Worm (Caenorhabditis elegans) whole organism, early embryonic: ENCODE data around the gene clec-204.

Source experiments
- B0310.2 ChIP-seq: sonication (generic microtip); optimal IDR thresholded peaks from 2 replicates; lab custom pipeline; 2016; ENCODE audit warnings: mild to moderate bottlenecking, missing genetic modification characterization, missing compliant biosample characterization
- F13C5.2 ChIP-seq: sonication (generic microtip); optimal IDR thresholded peaks from 2 replicates; lab custom pipeline; 2017; ENCODE audit warnings: mild to moderate bottlenecking, missing genetic modification characterization, inconsistent platforms, missing compliant biosample characterization
- aly-1 ChIP-seq: sonication (generic microtip); optimal IDR thresholded peaks from 2 replicates; lab custom pipeline; 2016; ENCODE audit warnings: missing genetic modification characterization, missing compliant biosample characterization
- ama-1 ChIP-seq: fragments of 150-350 bp; optimal IDR thresholded peaks from 2 replicates; lab custom pipeline; 2014
- ceh-13 ChIP-seq: fragments of 200-800 bp; sonication (Bioruptor generic); optimal IDR thresholded peaks from 2 replicates; lab custom pipeline; 2018; ENCODE audit warnings: mild to moderate bottlenecking, missing genetic modification characterization, missing compliant biosample characterization
- ceh-36 ChIP-seq: sonication (generic microtip); optimal IDR thresholded peaks from 2 replicates; lab custom pipeline; 2016; ENCODE audit warnings: missing genetic modification characterization, inconsistent platforms, missing compliant biosample characterization
- ets-7 ChIP-seq: sonication (generic microtip); optimal IDR thresholded peaks from 2 replicates; lab custom pipeline; 2016; ENCODE audit warnings: missing genotype, missing genetic modification characterization, missing compliant biosample characterization
- flt-1 ChIP-seq: fragments of 200-800 bp; sonication (Bioruptor generic); IDR thresholded peaks from 2 replicates; pipeline ENCODE4 v1.3.6; 2022; ENCODE audit warnings: missing genetic modification characterization, missing compliant biosample characterization
- hmbx-1 ChIP-seq: sonication (generic microtip); optimal IDR thresholded peaks from 2 replicates; lab custom pipeline; 2016; ENCODE audit warnings: mild to moderate bottlenecking, missing genetic modification characterization, missing compliant biosample characterization
- hmg-4 ChIP-seq: fragments of 200-800 bp; sonication (Bioruptor generic); optimal IDR thresholded peaks from 2 replicates; lab custom pipeline; 2018; ENCODE audit warnings: mild to moderate bottlenecking, missing genetic modification characterization, missing compliant biosample characterization
- hnd-1 ChIP-seq: sonication (generic microtip); optimal IDR thresholded peaks from 2 replicates; lab custom pipeline; 2016; ENCODE audit warnings: missing genetic modification characterization, missing compliant biosample characterization
- pes-1 ChIP-seq: fragments of 200-800 bp; sonication (Bioruptor generic); IDR thresholded peaks from 2 replicates; pipeline ENCODE4 v1.3.6; 2022; ENCODE audit warnings: missing genetic modification reagents, missing genetic modification characterization, missing compliant biosample characterization
- scrt-1 ChIP-seq: fragments of 200-800 bp; sonication (Bioruptor generic); IDR thresholded peaks from 2 replicates; pipeline ENCODE4 v1.3.6; 2022; ENCODE audit warnings: missing genetic modification characterization, missing compliant biosample characterization
- sea-1 ChIP-seq: fragments of 200-800 bp; sonication (Bioruptor generic); conservative IDR thresholded peaks from 2 replicates; pipeline ENCODE4 v1.3.6; 2022; ENCODE audit warnings: missing genetic modification characterization, missing compliant biosample characterization
- tbx-11 ChIP-seq: fragments of 200-800 bp; sonication (Bioruptor generic); IDR thresholded peaks from 2 replicates; pipeline ENCODE4 v1.3.6; 2022; ENCODE audit warnings: missing genetic modification characterization, missing compliant biosample characterization
- tbx-37 ChIP-seq: fragments of 200-800 bp; sonication (Bioruptor generic); conservative IDR thresholded peaks from 2 replicates; pipeline ENCODE4 v1.3.6; 2022; ENCODE audit warnings: missing genetic modification reagents, missing genetic modification characterization, missing compliant biosample characterization
- tra-4 ChIP-seq: sonication (generic microtip); optimal IDR thresholded peaks from 2 replicates; lab custom pipeline; 2017; ENCODE audit warnings: missing genetic modification characterization, missing compliant biosample characterization

The clec-204 gene

ce11 chrV:1725353-1725752, 31.6 kb upstream of the clec-204 start, which contains the start of gene sri-27:
sri-27 (plus strand) TSS chrV:1725653.
- TF ChIP-seq B0310.2 (tag; lab: Kevin White, UChicago) (no peak), hmg-4 (GFP tag; lab: Kevin White, UChicago) (no peak), hnd-1 (tag; lab: Kevin White, UChicago) (no peak), tbx-37 (no peak), scrt-1 (GFP tag; lab: Robert Waterston, UW) (no peak), ama-1 (no peak), F13C5.2 (tag; lab: Kevin White, UChicago) (no peak), aly-1 (tag; lab: Kevin White, UChicago) (no peak), pes-1 (GFP tag; lab: Robert Waterston, UW) (no peak), ets-7 (tag; lab: Kevin White, UChicago) (no peak), ceh-13 (GFP tag; lab: Kevin White, UChicago) (no peak), flt-1 (GFP tag; lab: Robert Waterston, UW) (no peak), sea-1 (no peak)

DNA sequence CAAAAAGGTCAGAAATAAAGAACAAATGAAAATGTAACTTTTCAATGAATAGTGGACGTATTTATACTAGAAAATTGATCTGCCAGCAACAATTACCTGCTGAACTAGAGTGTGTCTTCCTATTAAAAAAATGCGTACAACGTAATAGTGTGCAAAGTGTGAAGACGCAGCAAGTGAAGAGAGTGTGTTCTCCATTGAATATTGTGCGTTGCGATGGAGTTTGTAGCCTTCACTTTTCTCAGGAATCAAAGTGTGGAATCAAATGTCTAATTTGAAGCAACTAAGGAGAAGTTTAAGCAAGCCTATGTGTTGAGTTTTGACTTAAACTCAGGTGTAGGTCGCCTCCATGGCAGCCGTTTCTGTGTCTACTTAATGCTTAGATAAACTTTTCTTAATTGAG, 25.0 kb upstream of the clec-204 start, which contains the start of gene gst-21:
Gene gst-21, minus strand, starts transcription at position 101 of the 400 bp plus-strand sequence.
- no peak for TF ChIP-seq pes-1 (GFP tag; lab: Robert Waterston, UW)
- TF ChIP-seq B0310.2 (tag; lab: Kevin White, UChicago) = no peak
- no peak for TF ChIP-seq hnd-1 (tag; lab: Kevin White, UChicago)
- TF ChIP-seq ets-7 (tag; lab: Kevin White, UChicago) = no peak
- TF ChIP-seq ceh-36 = no peak
- no peak for TF ChIP-seq tbx-11 (GFP tag; lab: Robert Waterston, UW)
- TF ChIP-seq ama-1 = no peak
- no peak for TF ChIP-seq sea-1
- no peak for TF ChIP-seq ceh-13 (GFP tag; lab: Kevin White, UChicago)
- TF ChIP-seq tbx-37 = no peak
- TF ChIP-seq hmg-4 (GFP tag; lab: Kevin White, UChicago) = no peak
- no peak for TF ChIP-seq hmbx-1 (tag; lab: Kevin White, UChicago)
- no peak for TF ChIP-seq flt-1 (GFP tag; lab: Robert Waterston, UW)

ce11 chrV:1734569-1734968, 22.4 kb upstream of the clec-204 start, which contains the start of gene str-160:
str-160 (plus strand) TSS chrV:1734869.
- TF ChIP-seq B0310.2 (tag; lab: Kevin White, UChicago) (no peak), hmg-4 (GFP tag; lab: Kevin White, UChicago) (no peak), ets-7 (tag; lab: Kevin White, UChicago) (no peak), ama-1 (no peak), tbx-37 (no peak), hnd-1 (tag; lab: Kevin White, UChicago) (no peak), aly-1 (tag; lab: Kevin White, UChicago) (no peak), tra-4 (tag; lab: Kevin White, UChicago) (no peak)

DNA sequence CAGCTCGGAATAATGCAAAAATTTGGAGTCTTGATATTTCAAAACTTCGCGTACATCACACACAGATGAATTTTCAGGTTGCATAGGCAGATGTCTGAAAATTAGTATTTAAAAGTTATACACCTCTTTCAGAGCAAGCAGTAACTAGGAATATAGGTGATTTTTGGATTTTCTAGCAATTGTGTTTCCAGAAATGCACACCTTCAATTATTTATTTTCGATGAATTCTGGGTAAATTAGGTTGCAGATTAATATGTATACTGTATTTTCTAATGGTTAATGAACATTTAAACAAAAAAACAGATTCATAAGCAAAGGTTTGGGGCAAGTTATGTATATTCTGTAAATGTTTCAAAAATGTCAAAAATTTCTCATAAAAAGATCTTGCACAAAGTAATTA, 15.9 kb upstream of the clec-204 start, which contains the start of gene srab-25:
Gene srab-25, minus strand, starts transcription at position 101 of the 400 bp plus-strand sequence.
- no peak for TF ChIP-seq tbx-11 (GFP tag; lab: Robert Waterston, UW)
- no peak for TF ChIP-seq ama-1
- no peak for TF ChIP-seq B0310.2 (tag; lab: Kevin White, UChicago)
- no peak for TF ChIP-seq hnd-1 (tag; lab: Kevin White, UChicago)
- TF ChIP-seq tra-4 (tag; lab: Kevin White, UChicago) = no peak
- TF ChIP-seq hmbx-1 (tag; lab: Kevin White, UChicago) = no peak
- TF ChIP-seq tbx-37 = no peak
- TF ChIP-seq hmg-4 (GFP tag; lab: Kevin White, UChicago) = no peak
- TF ChIP-seq scrt-1 (GFP tag; lab: Robert Waterston, UW) = no peak
- no peak for TF ChIP-seq ets-7 (tag; lab: Kevin White, UChicago)
- no peak for TF ChIP-seq ceh-13 (GFP tag; lab: Kevin White, UChicago)
- no peak for TF ChIP-seq ceh-36
- TF ChIP-seq flt-1 (GFP tag; lab: Robert Waterston, UW) = no peak
- no peak for TF ChIP-seq sea-1

DNA sequence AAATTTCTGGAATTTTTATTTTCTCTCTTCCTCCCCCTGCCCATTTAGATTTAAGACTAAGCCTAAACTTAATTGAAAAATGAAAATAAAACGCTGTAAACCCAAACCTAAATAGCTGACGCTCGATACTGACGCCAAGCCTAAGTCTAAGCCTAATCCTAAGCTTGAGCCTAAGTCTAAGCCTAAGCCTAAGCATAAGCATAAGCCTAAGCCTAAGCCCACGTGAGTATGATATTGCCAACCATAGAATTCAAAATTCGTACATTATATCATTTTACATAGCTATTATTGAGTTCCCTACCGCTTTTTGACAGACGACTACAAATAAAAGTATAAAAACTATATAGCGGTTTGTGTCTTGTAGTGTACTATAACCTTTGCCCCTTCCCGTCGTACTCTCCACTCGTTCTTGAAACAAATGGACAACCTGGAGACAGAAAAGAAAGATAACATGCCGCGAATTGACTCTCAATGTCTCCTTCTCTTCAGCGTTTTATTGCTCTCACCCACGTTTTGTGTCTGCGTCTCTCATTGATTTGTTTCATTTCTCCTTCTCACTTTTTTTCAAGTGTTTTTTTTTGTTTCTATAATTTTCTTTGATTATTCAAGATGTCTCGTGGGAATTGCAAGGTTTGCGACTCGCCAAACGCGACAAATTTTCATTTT, 13.6 kb upstream of the clec-204 start, which contains the start of gene nhr-256:
Gene nhr-256, plus strand, starts transcription at position 567 of the 666 bp plus-strand sequence.
- TF ChIP-seq sea-1 (no peak), ceh-36 (peak; percentile 38)

DNA sequence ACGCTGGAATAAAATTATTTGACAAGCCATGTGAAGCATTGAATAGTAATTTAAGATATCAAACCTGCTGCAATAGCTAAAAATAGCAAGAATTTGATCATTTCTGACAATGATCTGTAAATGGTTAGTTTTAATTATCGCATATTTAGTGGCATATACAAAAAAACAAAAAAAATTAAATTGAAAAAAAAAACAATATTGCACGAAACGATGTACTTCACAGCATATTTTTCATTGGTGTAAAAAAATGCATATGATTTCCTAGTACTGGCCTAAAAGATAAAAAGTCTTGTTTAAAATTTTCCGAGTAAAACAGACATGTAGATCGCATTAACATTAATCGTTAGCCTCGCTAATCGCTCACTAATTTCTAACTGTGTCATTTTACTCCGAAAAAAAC, 7.9 kb upstream of the clec-204 start, which contains the start of gene ZK697.8:
Gene ZK697.8, minus strand, starts transcription at position 101 of the 400 bp plus-strand sequence.
- TF ChIP-seq hmbx-1 (tag; lab: Kevin White, UChicago) (no peak), aly-1 (tag; lab: Kevin White, UChicago) (no peak), tbx-37 (no peak), hnd-1 (tag; lab: Kevin White, UChicago) (no peak), ama-1 (no peak), F13C5.2 (tag; lab: Kevin White, UChicago) (no peak)

DNA sequence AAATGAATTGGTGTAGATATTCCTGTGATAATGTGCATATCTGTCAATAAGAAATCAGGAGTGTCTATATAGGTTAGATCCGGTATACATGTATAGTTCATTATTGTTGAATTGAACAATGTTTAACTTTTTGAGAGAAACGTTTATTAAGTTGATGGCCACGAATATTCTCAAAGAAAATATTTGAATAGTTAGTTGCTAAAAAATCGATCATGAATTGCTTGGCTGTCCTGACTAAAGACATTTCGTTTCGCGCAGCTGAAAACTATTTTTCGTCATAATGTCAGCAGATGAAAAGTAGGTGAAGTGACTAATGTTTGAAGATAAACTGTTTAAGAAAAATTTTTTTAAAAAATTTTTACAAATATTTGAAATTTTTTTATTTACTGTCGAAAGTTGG, 5.5 kb upstream of the clec-204 start, which contains the start of gene srh-199:
Gene srh-199, minus strand, starts transcription at position 101 of the 400 bp plus-strand sequence.
- TF ChIP-seq F13C5.2 (tag; lab: Kevin White, UChicago) (no peak), ama-1 (no peak), B0310.2 (tag; lab: Kevin White, UChicago) (no peak)

DNA sequence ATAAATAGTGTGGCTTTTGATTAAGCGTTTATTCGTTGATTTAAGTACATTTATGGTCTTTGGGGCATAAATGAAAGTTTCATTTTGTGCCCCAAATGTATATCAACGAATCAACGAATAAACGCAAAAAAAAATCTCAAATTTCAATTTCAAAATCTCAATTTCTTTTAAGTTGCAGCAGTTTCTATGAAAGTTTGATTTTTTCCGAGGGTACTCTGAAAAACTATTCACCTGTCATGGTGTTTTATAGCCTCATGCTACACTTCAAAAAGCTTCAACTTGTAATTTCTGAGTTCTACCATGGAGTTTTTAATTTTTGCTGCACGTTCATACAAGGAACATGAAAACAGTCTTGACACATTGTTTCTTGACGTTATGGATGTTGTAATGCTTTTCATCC, 4.5 kb upstream of the clec-204 start, which contains the start of gene ZK697.1:
Gene ZK697.1, plus strand, starts transcription at position 301 of the 400 bp plus-strand sequence.
- TF ChIP-seq tbx-37 = no peak
- TF ChIP-seq pes-1 (GFP tag; lab: Robert Waterston, UW) = no peak
- TF ChIP-seq flt-1 (GFP tag; lab: Robert Waterston, UW) = no peak
